Worm (Caenorhabditis elegans) whole organism, L2 larva: ENCODE results near the gene lmtr-3.
A peak's percentile ranks its signal among the peaks of the same experiment; 100 is the strongest.

Source experiments
- C34F6.9 ChIP-seq: fragments of 150-350 bp; optimal IDR thresholded peaks from 2 replicates; lab custom pipeline; 2014; ENCODE audit warnings: missing biosample characterization, missing genetic modification characterization
- F13H6.1 ChIP-seq: sonication (generic microtip); optimal IDR thresholded peaks from 2 replicates; lab custom pipeline; 2016; ENCODE audit warnings: missing genetic modification characterization, missing compliant biosample characterization
- R02D3.7 ChIP-seq: fragments of 150-350 bp; optimal IDR thresholded peaks from 2 replicates; lab custom pipeline; 2014; ENCODE audit warnings: missing biosample characterization, missing genetic modification characterization
- ZK546.5 ChIP-seq: sonication (generic microtip); optimal IDR thresholded peaks from 2 replicates; lab custom pipeline; 2017; ENCODE audit warnings: missing biosample characterization, missing genetic modification characterization
- alr-1 ChIP-seq: fragments of 150-350 bp; optimal IDR thresholded peaks from 2 replicates; lab custom pipeline; 2014; ENCODE audit warnings: missing biosample characterization, missing genetic modification characterization
- aly-2 ChIP-seq: fragments of 150-350 bp; optimal IDR thresholded peaks from 2 replicates; lab custom pipeline; 2014; ENCODE audit warnings: missing biosample characterization, missing genetic modification characterization
- ama-1 ChIP-seq: fragments of 150-350 bp; optimal IDR thresholded peaks from 2 replicates; lab custom pipeline; 2018; ENCODE audit warnings: inconsistent platforms
- ceh-16 ChIP-seq: fragments of 150-350 bp; optimal IDR thresholded peaks from 2 replicates; lab custom pipeline; 2014; ENCODE audit warnings: missing biosample characterization, missing genetic modification characterization
- ceh-82 ChIP-seq: fragments of 150-350 bp; optimal IDR thresholded peaks from 2 replicates; lab custom pipeline; 2014; ENCODE audit warnings: missing biosample characterization, missing genetic modification characterization
- dmd-4 ChIP-seq: sonication (generic microtip); optimal IDR thresholded peaks from 2 replicates; lab custom pipeline; 2017; ENCODE audit warnings: missing biosample characterization, missing genetic modification characterization
- elt-3 ChIP-seq: sonication (generic microtip); optimal IDR thresholded peaks from 2 replicates; lab custom pipeline; 2017; ENCODE audit warnings: missing biosample characterization, missing genetic modification characterization
- fos-1 ChIP-seq: fragments of 150-350 bp; optimal IDR thresholded peaks from 2 replicates; lab custom pipeline; 2014; ENCODE audit warnings: missing biosample characterization, missing genetic modification characterization
- lin-11 ChIP-seq: fragments of 150-350 bp; sonication (generic microtip); optimal IDR thresholded peaks from 2 replicates; lab custom pipeline; 2014; ENCODE audit warnings: missing biosample characterization, missing genetic modification characterization, inconsistent platforms, mixed read lengths
- lin-39 ChIP-seq: fragments of 150-350 bp; optimal IDR thresholded peaks from 2 replicates; lab custom pipeline; 2014; ENCODE audit warnings: missing biosample characterization, missing genetic modification reagents, missing genetic modification characterization
- lsy-2 ChIP-seq, 2 experiments: fragments of 150-350 bp in 1 of 2; sonication (generic microtip) in 1 of 2; optimal IDR thresholded peaks; 2 replicates each; lab custom pipeline; 2014 to 2017; ENCODE audit warnings: missing biosample characterization in 2 of 2, missing genetic modification characterization in 2 of 2
- mab-5 ChIP-seq: fragments of 150-350 bp; optimal IDR thresholded peaks from 2 replicates; lab custom pipeline; 2014; ENCODE audit warnings: missing biosample characterization, missing genetic modification characterization
- mbf-1 ChIP-seq: sonication (generic microtip); optimal IDR thresholded peaks from 2 replicates; lab custom pipeline; 2017; ENCODE audit warnings: missing biosample characterization, missing genetic modification characterization
- mdl-1 ChIP-seq, 2 experiments: fragments of 150-350 bp in 1 of 2; sonication (generic microtip) in 1 of 2; optimal IDR thresholded peaks; 2 replicates each; lab custom pipeline; 2017; ENCODE audit warnings: missing biosample characterization in 2 of 2, missing genetic modification characterization in 2 of 2
- nhr-10 ChIP-seq: sonication (generic microtip); optimal IDR thresholded peaks from 2 replicates; lab custom pipeline; 2017; ENCODE audit warnings: missing biosample characterization, missing genetic modification characterization
- nhr-11 ChIP-seq: fragments of 150-350 bp; optimal IDR thresholded peaks from 2 replicates; lab custom pipeline; 2014; ENCODE audit warnings: missing biosample characterization, missing genetic modification characterization
- nhr-129 ChIP-seq: fragments of 150-350 bp; optimal IDR thresholded peaks from 2 replicates; lab custom pipeline; 2014; ENCODE audit warnings: missing biosample characterization, missing genetic modification characterization
- nhr-21 ChIP-seq: fragments of 150-350 bp; optimal IDR thresholded peaks from 2 replicates; lab custom pipeline; 2014; ENCODE audit warnings: missing biosample characterization, missing genetic modification characterization
- nhr-23 ChIP-seq: fragments of 150-350 bp; optimal IDR thresholded peaks from 2 replicates; lab custom pipeline; 2014; ENCODE audit warnings: missing biosample characterization, missing genetic modification reagents, missing genetic modification characterization
- nhr-237 ChIP-seq: fragments of 150-350 bp; optimal IDR thresholded peaks from 2 replicates; lab custom pipeline; 2014; ENCODE audit warnings: missing biosample characterization, missing genetic modification characterization
- nhr-6 ChIP-seq: fragments of 150-350 bp; optimal IDR thresholded peaks from 2 replicates; lab custom pipeline; 2014; ENCODE audit warnings: missing biosample characterization, missing genetic modification characterization
- peb-1 ChIP-seq: fragments of 150-350 bp; optimal IDR thresholded peaks from 2 replicates; lab custom pipeline; 2014; ENCODE audit warnings: missing biosample characterization, missing genetic modification characterization
- sem-4 ChIP-seq: fragments of 150-350 bp; optimal IDR thresholded peaks from 2 replicates; lab custom pipeline; 2014; ENCODE audit warnings: missing biosample characterization, missing genetic modification reagents, missing genetic modification characterization
- sma-3 ChIP-seq: sonication (generic microtip); optimal IDR thresholded peaks from 2 replicates; lab custom pipeline; 2016; ENCODE audit warnings: missing genetic modification reagents, missing genetic modification characterization, missing compliant biosample characterization
- sma-9 ChIP-seq, 2 experiments: fragments of 150-350 bp in 1 of 2; sonication (generic microtip) in 1 of 2; optimal IDR thresholded peaks; 2 replicates each; lab custom pipeline; 2014 to 2016; ENCODE audit warnings: missing genetic modification characterization in 2 of 2, mild to moderate bottlenecking in 1 of 2, missing biosample characterization in 1 of 2, missing compliant biosample characterization in 1 of 2, missing genetic modification reagents in 1 of 2, moderate library complexity in 1 of 2
- unc-39 ChIP-seq: fragments of 150-350 bp; optimal IDR thresholded peaks from 2 replicates; lab custom pipeline; 2014; ENCODE audit warnings: missing biosample characterization, missing genetic modification characterization
- unc-55 ChIP-seq: fragments of 150-350 bp; sonication (generic microtip); optimal IDR thresholded peaks from 3 replicates; lab custom pipeline; 2014; ENCODE audit warnings: missing biosample characterization, missing genetic modification reagents, missing genetic modification characterization
- unc-62 ChIP-seq: fragments of 150-350 bp; optimal IDR thresholded peaks from 2 replicates; lab custom pipeline; 2014; ENCODE audit warnings: missing biosample characterization, missing genetic modification reagents, missing genetic modification characterization
- zag-1 ChIP-seq: fragments of 150-350 bp; optimal IDR thresholded peaks from 2 replicates; lab custom pipeline; 2014; ENCODE audit warnings: missing biosample characterization, missing genetic modification characterization
- ztf-1 ChIP-seq: fragments of 200-800 bp; sonication (Bioruptor generic); conservative IDR thresholded peaks from 2 replicates; pipeline ENCODE4 v1.3.6; 2022; ENCODE audit warnings: missing genetic modification characterization, missing compliant biosample characterization
- ztf-11 ChIP-seq: sonication (generic microtip); optimal IDR thresholded peaks from 2 replicates; lab custom pipeline; 2017; ENCODE audit warnings: missing biosample characterization, missing genetic modification characterization

lmtr-3 gene

ce11 chrV:11167745-11168144 lies 43.8 kb downstream of the lmtr-3 start:
- TF ChIP-seq nhr-21 (tag; lab: Kevin White, UChicago) (no peak), mbf-1 (tag; lab: Kevin White, UChicago) (no peak), mdl-1 (tag; optimal IDR thresholded peaks at IDR 0.05; lab: Kevin White, UChicago) (no peak), sem-4 (tag; lab: Kevin White, UChicago) (peak; percentile 9), lsy-2 (tag; optimal IDR thresholded peaks at IDR 0.05; lab: Kevin White, UChicago) (no peak), C34F6.9 (no peak), ceh-16 (tag; lab: Kevin White, UChicago) (no peak)

- TF ChIP-seq nhr-11, result no peak
- TF ChIP-seq R02D3.7 (tag; lab: Kevin White, UChicago), result no peak
- TF ChIP-seq mab-5 (tag; lab: Kevin White, UChicago), result no peak
- TF ChIP-seq sma-3 (GFP tag; lab: Kevin White, UChicago), result no peak
- TF ChIP-seq lin-11, result no peak
- no peak for TF ChIP-seq fos-1 (tag; lab: Kevin White, UChicago)
- TF ChIP-seq sem-4 (tag; lab: Kevin White, UChicago), result no peak
- TF ChIP-seq lsy-2 (tag; optimal IDR thresholded peaks at IDR 0.05; lab: Kevin White, UChicago), result no peak
- no peak for TF ChIP-seq nhr-237
- TF ChIP-seq elt-3 (tag; lab: Kevin White, UChicago), result no peak
- no peak for TF ChIP-seq ZK546.5
- TF ChIP-seq lin-39 (tag; lab: Kevin White, UChicago), result no peak
- no peak for TF ChIP-seq unc-62 (GFP tag; lab: Kevin White, UChicago)
- TF ChIP-seq ztf-11 (tag; lab: Kevin White, UChicago), result no peak
These were observed 46.8 kb downstream of the lmtr-3 start for ce11 chrV:11170564-11171329.

ce11 chrV:11171906-11172305 lies 47.9 kb downstream of the lmtr-3 start, which contains the start of gene T19C4.5:
T19C4.5 (plus strand) TSS chrV:11172213.
- TF ChIP-seq ztf-1 (GFP tag; lab: Robert Waterston, UW) (no peak), F13H6.1 (tag; lab: Kevin White, UChicago) (peak; percentile 6), ztf-11 (tag; lab: Kevin White, UChicago) (no peak), fos-1 (tag; lab: Kevin White, UChicago) (no peak), elt-3 (tag; lab: Kevin White, UChicago) (no peak), aly-2 (tag; lab: Kevin White, UChicago) (no peak), alr-1 (tag; lab: Kevin White, UChicago) (no peak), nhr-10 (tag; lab: Kevin White, UChicago) (no peak), ama-1 (lab: Kevin White, UChicago) (no peak), nhr-6 (no peak), sma-3 (GFP tag; lab: Kevin White, UChicago) (no peak), C34F6.9 (peak; percentile 16), lin-11 (no peak), zag-1 (tag; lab: Kevin White, UChicago) (no peak), lin-39 (tag; lab: Kevin White, UChicago) (no peak), nhr-11 (no peak), lsy-2 (tag; optimal IDR thresholded peaks at IDR 0.05; lab: Kevin White, UChicago) (no peak), nhr-129 (peak; percentile 16), unc-55 (GFP tag; lab: Kevin White, UChicago) (no peak)

- TF ChIP-seq elt-3 (tag; lab: Kevin White, UChicago) (no peak), fos-1 (tag; lab: Kevin White, UChicago) (no peak), dmd-4 (no peak), zag-1 (tag; lab: Kevin White, UChicago) (no peak), ztf-11 (tag; lab: Kevin White, UChicago) (no peak), ceh-82 (tag; lab: Kevin White, UChicago) (no peak), unc-62 (GFP tag; lab: Kevin White, UChicago) (no peak), nhr-23 (no peak), alr-1 (tag; lab: Kevin White, UChicago) (no peak), peb-1 (tag; lab: Kevin White, UChicago) (no peak), ZK546.5 (no peak), unc-39 (tag; lab: Kevin White, UChicago) (no peak), lsy-2 (tag; optimal IDR thresholded peaks at IDR 0.05; lab: Kevin White, UChicago) (no peak), lin-11 (no peak), F13H6.1 (tag; lab: Kevin White, UChicago) (peak; percentile 2), nhr-237 (no peak), sma-9 (GFP tag; optimal IDR thresholded peaks at IDR 0.05; lab: Kevin White, UChicago) (peak; percentile 36), sma-9 (tag; optimal IDR thresholded peaks at IDR 0.05; lab: Kevin White, UChicago) (no peak)
- TF ChIP-seq, all 48 proteins: peak for 2
These were observed 48.7 kb downstream of the lmtr-3 start for ce11 chrV:11172667-11173066.
